Worm (Caenorhabditis elegans) whole organism, L4/young adult: ENCODE data around the gene T24A6.16.

Source experiments
- W03F9.2 ChIP-seq: fragments of 150-350 bp; optimal IDR thresholded peaks from 2 replicates; lab custom pipeline; 2014; ENCODE audit warnings: missing biosample characterization, missing genetic modification characterization
- dao-5 ChIP-seq: sonication (generic microtip); optimal IDR thresholded peaks from 2 replicates; lab custom pipeline; 2016; ENCODE audit warnings: missing genotype, missing genetic modification characterization, moderate library complexity, missing compliant biosample characterization
- him-1 ChIP-seq: sonication (generic microtip); optimal IDR thresholded peaks from 2 replicates; lab custom pipeline; 2016; ENCODE audit warnings: missing genotype, missing genetic modification reagents, missing genetic modification characterization, missing compliant biosample characterization

ce11 chrV:3517889-3518288 is 44.8 kb downstream of the T24A6.16 start, which contains the start of gene str-227:
- TF ChIP-seq W03F9.2 (tag; lab: Kevin White, UChicago): no peak
- TF ChIP-seq him-1 (tag; lab: Kevin White, UChicago): no peak
- TF ChIP-seq dao-5 (tag; lab: Kevin White, UChicago): no peak
